Worm (Caenorhabditis elegans) whole organism, L4 larva: ENCODE data around the gene C54D10.9.

Experiments
- gei-8 ChIP-seq: fragments of 200-800 bp; sonication (Bioruptor generic); optimal IDR thresholded peaks from 2 replicates; lab custom pipeline; 2018; ENCODE audit warnings: mild to moderate bottlenecking, missing genetic modification characterization, missing compliant biosample characterization
- nhr-237 ChIP-seq: sonication (generic microtip); optimal IDR thresholded peaks from 2 replicates; lab custom pipeline; 2017; ENCODE audit warnings: missing biosample characterization, missing genetic modification characterization

- TF ChIP-seq nhr-237 (no peak), gei-8 (GFP tag; lab: Kevin White, UChicago) (no peak)
These were observed 19.1 kb upstream of the C54D10.9 start for ce11 chrV:12427826-12428225.
